Fruit fly (Drosophila melanogaster) whole organism: ENCODE measurements around the gene SA1.

Experiments
- CG8478 ChIP-seq: fragments of >200 bp; optimal IDR thresholded peaks from 2 replicates; lab custom pipeline; 2018; ENCODE audit warnings: inconsistent platforms
- Dll ChIP-seq: fragments of >200 bp; optimal IDR thresholded peaks from 2 replicates; lab custom pipeline; 2017
- pan ChIP-seq: fragments of >200 bp; optimal IDR thresholded peaks from 2 replicates; lab custom pipeline; 2017
- psq ChIP-seq: fragments of >200 bp; optimal IDR thresholded peaks from 2 replicates; lab custom pipeline; 2017
- usp ChIP-seq: fragments of >200 bp; optimal IDR thresholded peaks from 2 replicates; lab custom pipeline; 2017; ENCODE audit warnings: missing biosample characterization, missing genetic modification characterization, mixed read lengths

DNA sequence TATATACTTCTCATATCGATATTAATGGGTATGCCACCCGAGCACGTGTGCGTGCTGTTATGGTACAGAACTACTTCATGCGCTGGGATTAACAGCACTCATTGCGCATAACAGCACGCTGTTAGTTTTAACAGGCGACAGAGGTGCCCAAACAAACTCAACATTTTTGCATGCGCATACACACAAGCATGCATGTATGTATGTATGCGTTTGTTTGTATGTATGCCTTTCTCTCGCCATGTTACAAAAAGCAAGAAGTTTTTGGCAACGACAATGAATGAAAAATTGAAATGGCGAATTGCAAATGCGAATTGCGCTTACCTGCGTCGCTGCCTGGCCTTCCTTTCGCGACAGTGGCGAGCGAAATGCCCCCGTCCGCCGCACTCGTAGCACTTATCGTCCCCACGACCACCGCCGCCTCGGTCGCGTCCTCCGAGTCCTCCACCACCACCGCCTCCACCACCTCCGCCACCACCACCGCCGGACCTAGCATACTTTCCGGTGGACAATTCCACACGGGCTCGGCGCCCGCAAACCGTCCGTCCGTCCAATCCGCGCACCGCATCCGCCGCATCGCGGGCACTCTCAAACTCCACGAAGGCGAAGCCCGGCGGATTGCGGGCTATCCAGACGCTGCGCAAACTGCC is 30.9 kb upstream of the SA1 start:
- TF ChIP-seq usp (GFP tag; lab: Kevin White, UChicago) (no peak), Dll (lab: Kevin White, UChicago) (no peak), CG8478 (lab: Kevin White, UChicago) (no peak), pan (no peak), psq (lab: Kevin White, UChicago) (no peak)
